Worm (Caenorhabditis elegans) whole organism, L2 larva: ENCODE data around the gene E04D5.5.
A peak's percentile ranks its signal among the peaks of the same experiment; 100 is the strongest.

Source experiments
- C34F6.9 ChIP-seq: fragments of 150-350 bp; optimal IDR thresholded peaks from 2 replicates; lab custom pipeline; 2014; ENCODE audit warnings: missing biosample characterization, missing genetic modification characterization
- F13H6.1 ChIP-seq: sonication (generic microtip); optimal IDR thresholded peaks from 2 replicates; lab custom pipeline; 2016; ENCODE audit warnings: missing genetic modification characterization, missing compliant biosample characterization
- R02D3.7 ChIP-seq: fragments of 150-350 bp; optimal IDR thresholded peaks from 2 replicates; lab custom pipeline; 2014; ENCODE audit warnings: missing biosample characterization, missing genetic modification characterization
- Y55F3AM.14 ChIP-seq: fragments of 200-800 bp; sonication (Bioruptor generic); optimal IDR thresholded peaks from 2 replicates; lab custom pipeline; 2018; ENCODE audit warnings: mild to moderate bottlenecking, missing genetic modification characterization, missing compliant biosample characterization
- ZK546.5 ChIP-seq: sonication (generic microtip); optimal IDR thresholded peaks from 2 replicates; lab custom pipeline; 2017; ENCODE audit warnings: missing biosample characterization, missing genetic modification characterization
- alr-1 ChIP-seq: fragments of 150-350 bp; optimal IDR thresholded peaks from 2 replicates; lab custom pipeline; 2014; ENCODE audit warnings: missing biosample characterization, missing genetic modification characterization
- aly-2 ChIP-seq: fragments of 150-350 bp; optimal IDR thresholded peaks from 2 replicates; lab custom pipeline; 2014; ENCODE audit warnings: missing biosample characterization, missing genetic modification characterization
- ama-1 ChIP-seq: fragments of 150-350 bp; optimal IDR thresholded peaks from 2 replicates; lab custom pipeline; 2018; ENCODE audit warnings: inconsistent platforms
- blmp-1 ChIP-seq: sonication (generic microtip); optimal IDR thresholded peaks from 2 replicates; lab custom pipeline; 2017; ENCODE audit warnings: missing genetic modification characterization, mild to moderate bottlenecking, missing compliant biosample characterization, antibody characterized with exemption, moderate library complexity; ENCODE audit not compliant: insufficient read depth
- ceh-16 ChIP-seq: fragments of 150-350 bp; optimal IDR thresholded peaks from 2 replicates; lab custom pipeline; 2014; ENCODE audit warnings: missing biosample characterization, missing genetic modification characterization
- ceh-82 ChIP-seq: fragments of 150-350 bp; optimal IDR thresholded peaks from 2 replicates; lab custom pipeline; 2014; ENCODE audit warnings: missing biosample characterization, missing genetic modification characterization
- crh-2 ChIP-seq: sonication (generic microtip); optimal IDR thresholded peaks from 2 replicates; lab custom pipeline; 2017; ENCODE audit warnings: missing biosample characterization, missing genetic modification characterization
- dmd-4 ChIP-seq: sonication (generic microtip); optimal IDR thresholded peaks from 2 replicates; lab custom pipeline; 2017; ENCODE audit warnings: missing biosample characterization, missing genetic modification characterization
- egl-27 ChIP-seq: sonication (generic microtip); optimal IDR thresholded peaks from 3 replicates; lab custom pipeline; 2017; ENCODE audit warnings: missing biosample characterization, missing genetic modification reagents, missing genetic modification characterization
- elt-1 ChIP-seq: fragments of 150-350 bp; optimal IDR thresholded peaks from 2 replicates; lab custom pipeline; 2014; ENCODE audit warnings: missing biosample characterization, missing genetic modification characterization
- elt-3 ChIP-seq: sonication (generic microtip); optimal IDR thresholded peaks from 2 replicates; lab custom pipeline; 2017; ENCODE audit warnings: missing biosample characterization, missing genetic modification characterization
- fos-1 ChIP-seq: fragments of 150-350 bp; optimal IDR thresholded peaks from 2 replicates; lab custom pipeline; 2014; ENCODE audit warnings: missing biosample characterization, missing genetic modification characterization
- gmeb-1 ChIP-seq: fragments of 150-350 bp; optimal IDR thresholded peaks from 2 replicates; lab custom pipeline; 2014; ENCODE audit warnings: missing biosample characterization, missing genetic modification characterization
- lin-11 ChIP-seq: fragments of 150-350 bp; sonication (generic microtip); optimal IDR thresholded peaks from 2 replicates; lab custom pipeline; 2014; ENCODE audit warnings: missing biosample characterization, missing genetic modification characterization, inconsistent platforms, mixed read lengths
- lin-13 ChIP-seq: fragments of 150-350 bp; optimal IDR thresholded peaks from 2 replicates; lab custom pipeline; 2014; ENCODE audit warnings: missing biosample characterization, missing genetic modification reagents, missing genetic modification characterization
- lin-39 ChIP-seq: fragments of 150-350 bp; optimal IDR thresholded peaks from 2 replicates; lab custom pipeline; 2014; ENCODE audit warnings: missing biosample characterization, missing genetic modification reagents, missing genetic modification characterization
- lsy-2 ChIP-seq, 2 experiments: fragments of 150-350 bp in 1 of 2; sonication (generic microtip) in 1 of 2; optimal IDR thresholded peaks; 2 replicates each; lab custom pipeline; 2014 to 2017; ENCODE audit warnings: missing biosample characterization in 2 of 2, missing genetic modification characterization in 2 of 2
- mab-5 ChIP-seq: fragments of 150-350 bp; optimal IDR thresholded peaks from 2 replicates; lab custom pipeline; 2014; ENCODE audit warnings: missing biosample characterization, missing genetic modification characterization
- mbf-1 ChIP-seq: sonication (generic microtip); optimal IDR thresholded peaks from 2 replicates; lab custom pipeline; 2017; ENCODE audit warnings: missing biosample characterization, missing genetic modification characterization
- mdl-1 ChIP-seq, 2 experiments: fragments of 150-350 bp in 1 of 2; sonication (generic microtip) in 1 of 2; optimal IDR thresholded peaks; 2 replicates each; lab custom pipeline; 2017; ENCODE audit warnings: missing biosample characterization in 2 of 2, missing genetic modification characterization in 2 of 2
- nhr-10 ChIP-seq: sonication (generic microtip); optimal IDR thresholded peaks from 2 replicates; lab custom pipeline; 2017; ENCODE audit warnings: missing biosample characterization, missing genetic modification characterization
- nhr-11 ChIP-seq: fragments of 150-350 bp; optimal IDR thresholded peaks from 2 replicates; lab custom pipeline; 2014; ENCODE audit warnings: missing biosample characterization, missing genetic modification characterization
- nhr-12 ChIP-seq: fragments of 150-350 bp; optimal IDR thresholded peaks from 2 replicates; lab custom pipeline; 2014; ENCODE audit warnings: missing biosample characterization, missing genetic modification characterization
- nhr-129 ChIP-seq: fragments of 150-350 bp; optimal IDR thresholded peaks from 2 replicates; lab custom pipeline; 2014; ENCODE audit warnings: missing biosample characterization, missing genetic modification characterization
- nhr-21 ChIP-seq: fragments of 150-350 bp; optimal IDR thresholded peaks from 2 replicates; lab custom pipeline; 2014; ENCODE audit warnings: missing biosample characterization, missing genetic modification characterization
- nhr-23 ChIP-seq: fragments of 150-350 bp; optimal IDR thresholded peaks from 2 replicates; lab custom pipeline; 2014; ENCODE audit warnings: missing biosample characterization, missing genetic modification reagents, missing genetic modification characterization
- nhr-237 ChIP-seq: fragments of 150-350 bp; optimal IDR thresholded peaks from 2 replicates; lab custom pipeline; 2014; ENCODE audit warnings: missing biosample characterization, missing genetic modification characterization
- nhr-25 ChIP-seq: fragments of 150-350 bp; sonication (generic microtip); optimal IDR thresholded peaks from 3 replicates; lab custom pipeline; 2014; ENCODE audit warnings: missing biosample characterization, missing genetic modification characterization
- nhr-6 ChIP-seq: fragments of 150-350 bp; optimal IDR thresholded peaks from 2 replicates; lab custom pipeline; 2014; ENCODE audit warnings: missing biosample characterization, missing genetic modification characterization
- nhr-77 ChIP-seq: fragments of 150-350 bp; optimal IDR thresholded peaks from 2 replicates; lab custom pipeline; 2014; ENCODE audit warnings: missing biosample characterization, missing genetic modification characterization
- peb-1 ChIP-seq: fragments of 150-350 bp; optimal IDR thresholded peaks from 2 replicates; lab custom pipeline; 2014; ENCODE audit warnings: missing biosample characterization, missing genetic modification characterization
- sem-4 ChIP-seq: fragments of 150-350 bp; optimal IDR thresholded peaks from 2 replicates; lab custom pipeline; 2014; ENCODE audit warnings: missing biosample characterization, missing genetic modification reagents, missing genetic modification characterization
- skn-1 ChIP-seq: sonication (generic microtip); optimal IDR thresholded peaks from 2 replicates; lab custom pipeline; 2017; ENCODE audit warnings: missing biosample characterization, missing genetic modification characterization
- sma-3 ChIP-seq: sonication (generic microtip); optimal IDR thresholded peaks from 2 replicates; lab custom pipeline; 2016; ENCODE audit warnings: missing genetic modification reagents, missing genetic modification characterization, missing compliant biosample characterization
- sma-9 ChIP-seq, 2 experiments: fragments of 150-350 bp in 1 of 2; sonication (generic microtip) in 1 of 2; optimal IDR thresholded peaks; 2 replicates each; lab custom pipeline; 2014 to 2016; ENCODE audit warnings: missing genetic modification characterization in 2 of 2, mild to moderate bottlenecking in 1 of 2, missing biosample characterization in 1 of 2, missing compliant biosample characterization in 1 of 2, missing genetic modification reagents in 1 of 2, moderate library complexity in 1 of 2
- snpc-4 ChIP-seq: fragments of 150-350 bp; optimal IDR thresholded peaks from 2 replicates; lab custom pipeline; 2014; ENCODE audit warnings: missing biosample characterization, missing genetic modification characterization
- unc-39 ChIP-seq: fragments of 150-350 bp; optimal IDR thresholded peaks from 2 replicates; lab custom pipeline; 2014; ENCODE audit warnings: missing biosample characterization, missing genetic modification characterization
- unc-55 ChIP-seq: fragments of 150-350 bp; sonication (generic microtip); optimal IDR thresholded peaks from 3 replicates; lab custom pipeline; 2014; ENCODE audit warnings: missing biosample characterization, missing genetic modification reagents, missing genetic modification characterization
- unc-62 ChIP-seq: fragments of 150-350 bp; optimal IDR thresholded peaks from 2 replicates; lab custom pipeline; 2014; ENCODE audit warnings: missing biosample characterization, missing genetic modification reagents, missing genetic modification characterization
- zag-1 ChIP-seq: fragments of 150-350 bp; optimal IDR thresholded peaks from 2 replicates; lab custom pipeline; 2014; ENCODE audit warnings: missing biosample characterization, missing genetic modification characterization
- ztf-1 ChIP-seq: fragments of 200-800 bp; sonication (Bioruptor generic); conservative IDR thresholded peaks from 2 replicates; pipeline ENCODE4 v1.3.6; 2022; ENCODE audit warnings: missing genetic modification characterization, missing compliant biosample characterization
- ztf-11 ChIP-seq: sonication (generic microtip); optimal IDR thresholded peaks from 2 replicates; lab custom pipeline; 2017; ENCODE audit warnings: missing biosample characterization, missing genetic modification characterization
- ztf-4 ChIP-seq: fragments of 150-350 bp; optimal IDR thresholded peaks from 2 replicates; lab custom pipeline; 2014; ENCODE audit warnings: missing biosample characterization, missing genetic modification characterization

The E04D5.5 gene

ce11 chrII:10390250-10390821 is 20.8 kb upstream of the E04D5.5 start:
- TF ChIP-seq F13H6.1 (tag; lab: Kevin White, UChicago) (peak; percentile 51), snpc-4 (no peak), ceh-16 (tag; lab: Kevin White, UChicago) (no peak), nhr-21 (tag; lab: Kevin White, UChicago) (peak; percentile 84), skn-1 (tag; lab: Kevin White, UChicago) (no peak), sma-3 (peak; percentile 85), sma-9 (GFP tag; optimal IDR thresholded peaks at IDR 0.05; lab: Kevin White, UChicago) (peak; percentile 91), sma-9 (tag; optimal IDR thresholded peaks at IDR 0.05; lab: Kevin White, UChicago) (no peak), nhr-25 (tag; lab: Kevin White, UChicago) (peak; percentile 83), dmd-4 (tag; lab: Kevin White, UChicago) (no peak), lin-13 (peak; percentile 13), unc-55 (GFP tag; lab: Kevin White, UChicago) (no peak), nhr-10 (tag; lab: Kevin White, UChicago) (peak; percentile 2), crh-2 (tag; lab: Kevin White, UChicago) (peak; percentile 66), ztf-1 (GFP tag; lab: Robert Waterston, UW) (no peak), Y55F3AM.14 (GFP tag; lab: Kevin White, UChicago) (peak; percentile 52), fos-1 (tag; lab: Kevin White, UChicago) (peak; percentile 34), mbf-1 (tag; lab: Kevin White, UChicago) (no peak), egl-27 (no peak), ama-1 (no peak), elt-3 (no peak), nhr-12 (no peak), R02D3.7 (tag; lab: Kevin White, UChicago) (no peak), gmeb-1 (tag; lab: Kevin White, UChicago) (peak; percentile 16), elt-1 (no peak), mab-5 (tag; lab: Kevin White, UChicago) (no peak), nhr-129 (tag; lab: Kevin White, UChicago) (peak; percentile 90), mdl-1 (tag; optimal IDR thresholded peaks at IDR 0.05; lab: Kevin White, UChicago) (peak in 1 of 2 experiments; percentile 47), sem-4 (tag; lab: Kevin White, UChicago) (peak; percentile 17), nhr-11 (tag; lab: Kevin White, UChicago) (no peak), lin-39 (tag; lab: Kevin White, UChicago) (no peak), alr-1 (tag; lab: Kevin White, UChicago) (no peak), lsy-2 (tag; optimal IDR thresholded peaks at IDR 0.05; lab: Kevin White, UChicago) (peak in 1 of 2 experiments; percentile 61), peb-1 (tag; lab: Kevin White, UChicago) (no peak), lin-11 (tag; lab: Kevin White, UChicago) (no peak), nhr-77 (no peak), ztf-11 (tag; lab: Kevin White, UChicago) (no peak), nhr-6 (tag; lab: Kevin White, UChicago) (peak; percentile 35), nhr-237 (tag; lab: Kevin White, UChicago) (no peak), unc-39 (tag; lab: Kevin White, UChicago) (no peak), nhr-23 (tag; lab: Kevin White, UChicago) (no peak), zag-1 (tag; lab: Kevin White, UChicago) (no peak), ZK546.5 (tag; lab: Kevin White, UChicago) (no peak), ceh-82 (tag; lab: Kevin White, UChicago) (no peak), C34F6.9 (tag; lab: Kevin White, UChicago) (peak; percentile 58), aly-2 (tag; lab: Kevin White, UChicago) (no peak), ztf-4 (peak; percentile 72), unc-62 (GFP tag; lab: Kevin White, UChicago) (no peak), blmp-1 (tag; lab: Kevin White, UChicago) (peak; percentile 29)
- TF ChIP-seq, all 48 proteins: peak for 19
